Fruit fly (Drosophila melanogaster) whole organism, embryonic: ENCODE data around the gene Polr2G.

Experiments
- Awh ChIP-seq: fragments of 200-800 bp; sonication (Bioruptor generic); IDR thresholded peaks from 2 replicates; pipeline ENCODE4, ENCODE4 v1.3.6; 2022; ENCODE audit warnings: missing biosample characterization, missing genetic modification characterization
- CG10267 ChIP-seq: fragments of 200-800 bp; sonication (Bioruptor generic); optimal IDR thresholded peaks from 2 replicates; lab custom pipeline; 2018; ENCODE audit warnings: missing biosample characterization, mild to moderate bottlenecking, missing genetic modification characterization, moderate library complexity
- CG10565 ChIP-seq: fragments of 200-800 bp; sonication (Bioruptor generic); optimal IDR thresholded peaks from 3 replicates; lab custom pipeline; 2016; ENCODE audit warnings: missing biosample characterization, mild to moderate bottlenecking, missing genetic modification characterization
- CG11695 ChIP-seq: fragments of 200-800 bp; sonication (Bioruptor generic); IDR thresholded peaks from 3 replicates; pipeline ENCODE4 v1.3.6; 2022; ENCODE audit warnings: missing biosample characterization, missing genetic modification characterization
- CG12942 ChIP-seq: fragments of 200-800 bp; sonication (Bioruptor generic); optimal IDR thresholded peaks from 3 replicates; lab custom pipeline; 2016; ENCODE audit warnings: missing biosample characterization, missing genetic modification characterization
- CG15011 ChIP-seq: fragments of 200-800 bp; sonication (Bioruptor generic); optimal IDR thresholded peaks from 3 replicates; lab custom pipeline; 2018; ENCODE audit warnings: missing biosample characterization, mild to moderate bottlenecking, missing genetic modification characterization
- CG15696 ChIP-seq: fragments of 200-800 bp; sonication (Bioruptor generic); optimal IDR thresholded peaks from 2 replicates; lab custom pipeline; 2019; ENCODE audit warnings: missing biosample characterization, mild to moderate bottlenecking, missing genetic modification characterization, moderate library complexity
- CG17612 ChIP-seq: fragments of 200-800 bp; sonication (Bioruptor generic); IDR thresholded peaks from 2 replicates; pipeline ENCODE4 v1.3.6; 2022; ENCODE audit warnings: missing biosample characterization, missing genetic modification characterization
- CG1832 ChIP-seq: fragments of 200-800 bp; sonication (Bioruptor generic); optimal IDR thresholded peaks from 2 replicates; lab custom pipeline; 2017; ENCODE audit warnings: missing biosample characterization, mild to moderate bottlenecking, missing genetic modification characterization, inconsistent platforms
- CG18599 ChIP-seq: fragments of 200-800 bp; sonication (Bioruptor generic); optimal IDR thresholded peaks from 3 replicates; lab custom pipeline; 2017; ENCODE audit warnings: missing biosample characterization, missing genetic modification characterization, mild to moderate bottlenecking, moderate library complexity, missing genetic modification reagents
- CG2116 ChIP-seq: fragments of 200-800 bp; sonication (Bioruptor generic); optimal IDR thresholded peaks from 3 replicates; lab custom pipeline; 2018; ENCODE audit warnings: missing biosample characterization, mild to moderate bottlenecking, missing genetic modification characterization
- CG2202 ChIP-seq: fragments of 200-800 bp; sonication (Bioruptor generic); optimal IDR thresholded peaks from 2 replicates; lab custom pipeline; 2018; ENCODE audit warnings: missing biosample characterization, mild to moderate bottlenecking, missing genetic modification characterization
- CG30020 ChIP-seq: fragments of 200-800 bp; optimal IDR thresholded peaks from 2 replicates; lab custom pipeline; 2019; ENCODE audit warnings: missing biosample characterization, mild to moderate bottlenecking, missing genetic modification characterization, moderate library complexity
- CG31388 ChIP-seq: fragments of 200-800 bp; sonication (Bioruptor generic); optimal IDR thresholded peaks from 2 replicates; lab custom pipeline; 2016; ENCODE audit warnings: missing biosample characterization, missing genetic modification characterization
- CG3281 ChIP-seq: fragments of 200-800 bp; sonication (Bioruptor generic); optimal IDR thresholded peaks from 3 replicates; lab custom pipeline; 2017; ENCODE audit warnings: missing biosample characterization, mild to moderate bottlenecking, missing genetic modification characterization
- CG3995 ChIP-seq: fragments of 200-800 bp; sonication (Bioruptor generic); optimal IDR thresholded peaks from 3 replicates; lab custom pipeline; 2016; ENCODE audit warnings: missing biosample characterization, missing genetic modification characterization
- CG6254 ChIP-seq: fragments of 200-800 bp; sonication (Bioruptor generic); optimal IDR thresholded peaks from 3 replicates; lab custom pipeline; 2017; ENCODE audit warnings: mild to moderate bottlenecking, missing biosample characterization, missing genetic modification reagents, missing genetic modification characterization
- CG7745 ChIP-seq: fragments of 200-800 bp; sonication (Bioruptor generic); optimal IDR thresholded peaks from 2 replicates; lab custom pipeline; 2018; ENCODE audit warnings: missing biosample characterization, mild to moderate bottlenecking, missing genetic modification characterization, moderate library complexity
- CHES-1-like ChIP-seq: fragments of 200-800 bp; sonication (Bioruptor generic); optimal IDR thresholded peaks from 2 replicates; lab custom pipeline; 2016; ENCODE audit warnings: missing biosample characterization, missing genetic modification characterization
- CkIIα-i1 ChIP-seq: fragments of 200-800 bp; sonication (Bioruptor generic); IDR thresholded peaks from 2 replicates; pipeline ENCODE4 v1.3.6; 2022; ENCODE audit warnings: missing biosample characterization, missing genetic modification characterization
- Lim3 ChIP-seq: fragments of 200-800 bp; sonication (Bioruptor generic); IDR thresholded peaks from 2 replicates; pipeline ENCODE4 v1.3.6; 2022; ENCODE audit warnings: missing biosample characterization, missing genetic modification characterization
- Mes4 ChIP-seq: fragments of 200-800 bp; sonication (Bioruptor generic); optimal IDR thresholded peaks from 2 replicates; lab custom pipeline; 2016; ENCODE audit warnings: missing biosample characterization, missing genetic modification characterization
- NC2α ChIP-seq: fragments of 200-800 bp; sonication (Bioruptor generic); optimal IDR thresholded peaks from 2 replicates; lab custom pipeline; 2016; ENCODE audit warnings: missing biosample characterization, missing genetic modification characterization
- Rfx ChIP-seq: fragments of 200-800 bp; sonication (Bioruptor generic); IDR thresholded peaks from 2 replicates; pipeline ENCODE4 v1.3.6; 2022; ENCODE audit warnings: missing biosample characterization, missing genetic modification characterization
- ab ChIP-seq: fragments of 200-800 bp; sonication (Bioruptor generic); optimal IDR thresholded peaks from 2 replicates; lab custom pipeline; 2016; ENCODE audit warnings: missing biosample characterization, missing genetic modification characterization
- aop ChIP-seq: fragments of 200-800 bp; sonication (Bioruptor generic); IDR thresholded peaks from 2 replicates; pipeline ENCODE4 v1.3.6; 2022; ENCODE audit warnings: missing biosample characterization, missing genetic modification characterization
- ash1 ChIP-seq: fragments of 200-800 bp; sonication (Bioruptor generic); optimal IDR thresholded peaks from 2 replicates; lab custom pipeline; 2018; ENCODE audit warnings: missing biosample characterization, mild to moderate bottlenecking, missing genetic modification characterization
- cad ChIP-seq: fragments of >200 bp; optimal IDR thresholded peaks from 2 replicates; lab custom pipeline; 2017; ENCODE audit warnings: missing biosample characterization, missing genetic modification characterization
- danr ChIP-seq: fragments of 200-800 bp; sonication (Bioruptor generic); IDR thresholded peaks from 2 replicates; pipeline ENCODE4 v1.3.6; 2022; ENCODE audit warnings: missing biosample characterization, missing genetic modification characterization
- exex ChIP-seq: fragments of 200-800 bp; sonication (Bioruptor generic); optimal IDR thresholded peaks from 4 replicates; lab custom pipeline; 2018; ENCODE audit warnings: missing biosample characterization, mild to moderate bottlenecking, missing genetic modification characterization, moderate library complexity
- eyg ChIP-seq: fragments of 200-800 bp; sonication (Bioruptor generic); optimal IDR thresholded peaks from 3 replicates; lab custom pipeline; 2016; ENCODE audit warnings: missing biosample characterization, missing genetic modification characterization
- gce ChIP-seq: fragments of 200-800 bp; sonication (Bioruptor generic); IDR thresholded peaks from 3 replicates; pipeline ENCODE4 v1.3.6; 2022; ENCODE audit warnings: missing biosample characterization, missing genetic modification characterization
- gem ChIP-seq: fragments of 200-800 bp; sonication (Bioruptor generic); optimal IDR thresholded peaks from 2 replicates; lab custom pipeline; 2019; ENCODE audit warnings: missing biosample characterization, mild to moderate bottlenecking, missing genetic modification characterization, moderate library complexity
- grau ChIP-seq: fragments of 200-800 bp; optimal IDR thresholded peaks from 3 replicates; lab custom pipeline; 2019; ENCODE audit warnings: missing biosample characterization, mild to moderate bottlenecking, missing genetic modification characterization, moderate library complexity
- gsb-n ChIP-seq: fragments of 200-800 bp; sonication (Bioruptor generic); optimal IDR thresholded peaks from 3 replicates; lab custom pipeline; 2018; ENCODE audit warnings: missing biosample characterization, mild to moderate bottlenecking, missing genetic modification characterization
- jigr1 ChIP-seq: fragments of 200-800 bp; sonication (Bioruptor generic); IDR thresholded peaks from 3 replicates; pipeline ENCODE4 v1.3.6; 2022; ENCODE audit warnings: missing biosample characterization, missing genetic modification characterization
- jumu ChIP-seq: fragments of 200-800 bp; sonication (Bioruptor generic); optimal IDR thresholded peaks from 3 replicates; lab custom pipeline; 2016; ENCODE audit warnings: missing biosample characterization, missing genetic modification characterization
- lbe ChIP-seq: fragments of 200-800 bp; sonication (Bioruptor generic); optimal IDR thresholded peaks from 2 replicates; lab custom pipeline; 2016; ENCODE audit warnings: missing biosample characterization, mild to moderate bottlenecking, missing genetic modification characterization
- lmd ChIP-seq: fragments of 200-800 bp; sonication (Bioruptor generic); IDR thresholded peaks from 2 replicates; pipeline ENCODE4 v1.3.6; 2022; ENCODE audit warnings: missing biosample characterization, missing genetic modification characterization
- nerfin-2 ChIP-seq: fragments of 200-800 bp; sonication (Bioruptor generic); IDR thresholded peaks from 2 replicates; pipeline ENCODE4 v1.3.6; 2022; ENCODE audit warnings: missing biosample characterization, missing genetic modification characterization; ENCODE audit not compliant: partially characterized antibody
- phol ChIP-seq: fragments of 200-800 bp; sonication (Bioruptor generic); optimal IDR thresholded peaks from 3 replicates; lab custom pipeline; 2018; ENCODE audit warnings: missing biosample characterization, mild to moderate bottlenecking, missing genetic modification characterization, moderate library complexity
- prd ChIP-seq, 3 experiments: fragments of >200 bp in 2 of 3; fragments of 200-800 bp in 1 of 3; sonication (Bioruptor generic) in 1 of 3; optimal IDR thresholded peaks in 2 of 3; IDR thresholded peaks in 1 of 3; 2 replicates in 2 of 3; 3 replicates in 1 of 3; pipeline versions ENCODE4 v1.3.6 to Lab custom; 2017 to 2022; ENCODE audit warnings: missing biosample characterization in 1 of 3, missing genetic modification characterization in 1 of 3
- rib ChIP-seq: fragments of 200-800 bp; sonication (Bioruptor generic); IDR thresholded peaks from 2 replicates; pipeline ENCODE4 v1.3.6; 2022; ENCODE audit warnings: missing biosample characterization, missing genetic modification characterization
- row ChIP-seq: fragments of 200-800 bp; sonication (Bioruptor generic); IDR thresholded peaks from 3 replicates; pipeline ENCODE4 v1.3.6; 2022; ENCODE audit warnings: missing biosample characterization, missing genetic modification characterization
- so ChIP-seq: fragments of 200-800 bp; sonication (Bioruptor generic); IDR thresholded peaks from 3 replicates; pipeline ENCODE4 v1.3.6; 2022; ENCODE audit warnings: missing biosample characterization, missing genetic modification characterization
- tin ChIP-seq: fragments of 200-800 bp; sonication (Bioruptor generic); optimal IDR thresholded peaks from 3 replicates; lab custom pipeline; 2016; ENCODE audit warnings: missing biosample characterization, missing genetic modification characterization
- tup ChIP-seq: fragments of 200-800 bp; sonication (Bioruptor generic); optimal IDR thresholded peaks from 2 replicates; lab custom pipeline; 2016; ENCODE audit warnings: missing biosample characterization, mild to moderate bottlenecking, missing genetic modification characterization, moderate library complexity
- yki ChIP-seq: fragments of >200 bp; optimal IDR thresholded peaks from 3 replicates; lab custom pipeline; 2018
- zf30C ChIP-seq: fragments of 200-800 bp; sonication (Bioruptor generic); optimal IDR thresholded peaks from 3 replicates; lab custom pipeline; 2018; ENCODE audit warnings: missing biosample characterization, mild to moderate bottlenecking, missing genetic modification characterization

Polr2G gene

dm6 chr3R:15242186-15243045, 19.4 kb upstream of the Polr2G start, which contains the start of the genes tefu and Hsc70-4 (continued):
- TF ChIP-seq CG3281 (GFP tag; lab: Kevin White, UChicago) (peak; percentile 44), so (GFP tag; lab: Robert Waterston, UW) (peak; percentile 62; the same call in 1 of the 3 replicates), CG7745 (tag; lab: Kevin White, UChicago) (peak; percentile 41), Awh (GFP tag; lab: Robert Waterston, UW) (0 out of 2 replicates have a peak, but pooled peaks have one; percentile 8), zf30C (GFP tag; lab: Kevin White, UChicago) (no peak), yki (lab: Kevin White, UChicago) (no peak), CHES-1-like (GFP tag; lab: Kevin White, UChicago) (peak; percentile 52), ab (GFP tag; lab: Kevin White, UChicago) (peak; percentile 77), CG15696 (tag; lab: Kevin White, UChicago) (peak; percentile 76), nerfin-2 (GFP tag; lab: Robert Waterston, UW) (no peak), CG10565 (GFP tag; lab: Kevin White, UChicago) (no peak), CG1832 (no peak), CG6254 (GFP tag; lab: Kevin White, UChicago) (peak; percentile 1), danr (GFP tag; lab: Robert Waterston, UW) (peak; percentile 70; the same call in 1 of the 2 replicates), Mes4 (GFP tag; lab: Kevin White, UChicago) (peak; percentile 45), CG2116 (GFP tag; lab: Kevin White, UChicago) (peak; percentile 97), tup (GFP tag; lab: Kevin White, UChicago) (peak; percentile 50), CG12942 (GFP tag; lab: Kevin White, UChicago) (peak; percentile 76), tin (GFP tag; lab: Kevin White, UChicago) (peak; percentile 78), CG18599 (GFP tag; lab: Kevin White, UChicago) (peak; percentile 41), gce (peak; percentile 50; the same call in 1 of the 3 replicates), NC2α (peak; percentile 76), CG2202 (tag; lab: Kevin White, UChicago) (peak; percentile 40), CG10267 (tag; lab: Kevin White, UChicago) (peak; percentile 73), grau (tag; lab: Kevin White, UChicago) (peak; percentile 80), jumu (GFP tag; lab: Kevin White, UChicago) (peak; percentile 78), rib (GFP tag; lab: Robert Waterston, UW) (peak; percentile 81; the same call in 1 of the 2 replicates), phol (tag; lab: Kevin White, UChicago) (peak; percentile 91), CG11695 (GFP tag; lab: Robert Waterston, UW) (no peak), lmd (GFP tag; lab: Robert Waterston, UW) (peak; percentile 86), CG3995 (GFP tag; lab: Kevin White, UChicago) (peak; percentile 6), aop (no peak), jigr1 (GFP tag; lab: Robert Waterston, UW) (peak; percentile 69; the same call in 2 of the 3 replicates), cad (GFP tag; lab: Kevin White, UChicago) (no peak), row (GFP tag; lab: Robert Waterston, UW) (peak; percentile 93), lbe (GFP tag; lab: Kevin White, UChicago) (no peak), CG30020 (peak; percentile 97), gem (tag; lab: Kevin White, UChicago) (peak; percentile 86), prd (optimal IDR thresholded peaks at IDR 0.05; lab: Kevin White, UChicago) (no peak), prd (GFP tag; IDR thresholded peaks at IDR 0.05; lab: Robert Waterston, UW) (peak; percentile 88), CG15011 (peak; percentile 54), Lim3 (GFP tag; lab: Robert Waterston, UW) (no peak), CG31388 (GFP tag; lab: Kevin White, UChicago) (no peak), Rfx (GFP tag; lab: Robert Waterston, UW) (peak; percentile 88), ash1 (GFP tag; lab: Kevin White, UChicago) (no peak), gsb-n (tag; lab: Kevin White, UChicago) (peak; percentile 55), CkIIα-i1 (GFP tag; lab: Robert Waterston, UW) (no peak), CG17612 (GFP tag; lab: Robert Waterston, UW) (peak; percentile 69), exex (peak; percentile 30), eyg (no peak)
